Worm (Caenorhabditis elegans) whole organism, early embryonic: ENCODE measurements around the gene Y34B4A.4.
A peak's percentile ranks its signal among the peaks of the same experiment; 100 is the strongest.

Source experiments
- B0310.2 ChIP-seq: sonication (generic microtip); optimal IDR thresholded peaks from 2 replicates; lab custom pipeline; 2016; ENCODE audit warnings: mild to moderate bottlenecking, missing genetic modification characterization, missing compliant biosample characterization
- F13C5.2 ChIP-seq: sonication (generic microtip); optimal IDR thresholded peaks from 2 replicates; lab custom pipeline; 2017; ENCODE audit warnings: mild to moderate bottlenecking, missing genetic modification characterization, inconsistent platforms, missing compliant biosample characterization
- aly-1 ChIP-seq: sonication (generic microtip); optimal IDR thresholded peaks from 2 replicates; lab custom pipeline; 2016; ENCODE audit warnings: missing genetic modification characterization, missing compliant biosample characterization
- ama-1 ChIP-seq: fragments of 150-350 bp; optimal IDR thresholded peaks from 2 replicates; lab custom pipeline; 2014
- ceh-13 ChIP-seq: fragments of 200-800 bp; sonication (Bioruptor generic); optimal IDR thresholded peaks from 2 replicates; lab custom pipeline; 2018; ENCODE audit warnings: mild to moderate bottlenecking, missing genetic modification characterization, missing compliant biosample characterization
- ceh-36 ChIP-seq: sonication (generic microtip); optimal IDR thresholded peaks from 2 replicates; lab custom pipeline; 2016; ENCODE audit warnings: missing genetic modification characterization, inconsistent platforms, missing compliant biosample characterization
- ets-7 ChIP-seq: sonication (generic microtip); optimal IDR thresholded peaks from 2 replicates; lab custom pipeline; 2016; ENCODE audit warnings: missing genotype, missing genetic modification characterization, missing compliant biosample characterization
- flt-1 ChIP-seq: fragments of 200-800 bp; sonication (Bioruptor generic); IDR thresholded peaks from 2 replicates; pipeline ENCODE4 v1.3.6; 2022; ENCODE audit warnings: missing genetic modification characterization, missing compliant biosample characterization
- hmbx-1 ChIP-seq: sonication (generic microtip); optimal IDR thresholded peaks from 2 replicates; lab custom pipeline; 2016; ENCODE audit warnings: mild to moderate bottlenecking, missing genetic modification characterization, missing compliant biosample characterization
- hmg-4 ChIP-seq: fragments of 200-800 bp; sonication (Bioruptor generic); optimal IDR thresholded peaks from 2 replicates; lab custom pipeline; 2018; ENCODE audit warnings: mild to moderate bottlenecking, missing genetic modification characterization, missing compliant biosample characterization
- hnd-1 ChIP-seq: sonication (generic microtip); optimal IDR thresholded peaks from 2 replicates; lab custom pipeline; 2016; ENCODE audit warnings: missing genetic modification characterization, missing compliant biosample characterization
- pes-1 ChIP-seq: fragments of 200-800 bp; sonication (Bioruptor generic); IDR thresholded peaks from 2 replicates; pipeline ENCODE4 v1.3.6; 2022; ENCODE audit warnings: missing genetic modification reagents, missing genetic modification characterization, missing compliant biosample characterization
- scrt-1 ChIP-seq: fragments of 200-800 bp; sonication (Bioruptor generic); IDR thresholded peaks from 2 replicates; pipeline ENCODE4 v1.3.6; 2022; ENCODE audit warnings: missing genetic modification characterization, missing compliant biosample characterization
- sea-1 ChIP-seq: fragments of 200-800 bp; sonication (Bioruptor generic); conservative IDR thresholded peaks from 2 replicates; pipeline ENCODE4 v1.3.6; 2022; ENCODE audit warnings: missing genetic modification characterization, missing compliant biosample characterization
- tbx-11 ChIP-seq: fragments of 200-800 bp; sonication (Bioruptor generic); IDR thresholded peaks from 2 replicates; pipeline ENCODE4 v1.3.6; 2022; ENCODE audit warnings: missing genetic modification characterization, missing compliant biosample characterization
- tbx-37 ChIP-seq: fragments of 200-800 bp; sonication (Bioruptor generic); conservative IDR thresholded peaks from 2 replicates; pipeline ENCODE4 v1.3.6; 2022; ENCODE audit warnings: missing genetic modification reagents, missing genetic modification characterization, missing compliant biosample characterization
- tra-4 ChIP-seq: sonication (generic microtip); optimal IDR thresholded peaks from 2 replicates; lab custom pipeline; 2017; ENCODE audit warnings: missing genetic modification characterization, missing compliant biosample characterization

Y34B4A.4 gene

DNA sequence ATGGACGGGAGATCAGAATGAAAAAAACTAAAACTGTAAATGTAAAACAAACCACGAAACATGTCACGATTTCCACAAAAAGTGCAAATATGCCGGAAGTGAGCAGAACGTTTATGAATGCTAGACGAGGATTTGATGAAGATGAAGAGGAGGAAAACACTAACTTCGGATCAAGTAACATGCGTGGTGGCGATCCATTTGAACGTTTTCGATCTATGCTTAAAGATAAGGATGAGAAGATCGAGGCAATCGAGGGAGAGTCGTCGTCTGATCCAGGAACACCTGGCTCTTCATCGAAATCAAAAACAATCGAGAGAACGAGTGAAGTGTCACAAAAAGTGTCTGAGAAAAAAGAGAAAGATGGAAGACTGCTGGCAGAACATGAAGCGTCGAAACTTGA is 1.2 kb downstream of the Y34B4A.4 start:
- no peak for TF ChIP-seq pes-1
- no peak for TF ChIP-seq B0310.2 (tag; lab: Kevin White, UChicago)
- TF ChIP-seq ama-1, result no peak
- TF ChIP-seq flt-1 (GFP tag; lab: Robert Waterston, UW), result no peak
- TF ChIP-seq F13C5.2 (tag; lab: Kevin White, UChicago), result no peak
- no peak for TF ChIP-seq hmbx-1 (tag; lab: Kevin White, UChicago)
- TF ChIP-seq tbx-37 (GFP tag; lab: Robert Waterston, UW), result no peak
- no peak for TF ChIP-seq tra-4 (tag; lab: Kevin White, UChicago)

DNA sequence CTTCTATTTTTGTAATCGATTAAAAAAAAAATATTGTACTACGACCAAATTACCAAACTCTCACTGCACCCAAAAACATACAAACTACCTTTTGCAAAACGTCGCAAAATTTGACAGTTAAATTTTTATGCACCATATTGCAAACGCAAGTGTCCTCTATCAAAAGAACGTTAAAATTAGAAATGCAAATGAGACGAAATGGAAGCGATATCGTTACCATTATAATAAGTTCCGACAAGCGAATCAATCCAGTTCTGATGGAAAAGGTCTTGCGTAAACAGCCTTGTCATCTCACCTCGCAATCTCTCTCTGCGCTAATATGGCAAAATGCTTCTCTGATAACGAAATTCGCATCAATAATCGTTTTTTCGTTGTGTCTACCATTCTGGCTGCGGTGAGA is 3.9 kb downstream of the Y34B4A.4 start:
- TF ChIP-seq ets-7 (tag; lab: Kevin White, UChicago) (no peak), ama-1 (no peak), scrt-1 (GFP tag; lab: Robert Waterston, UW) (no peak), aly-1 (tag; lab: Kevin White, UChicago) (no peak), hmbx-1 (tag; lab: Kevin White, UChicago) (no peak), tra-4 (tag; lab: Kevin White, UChicago) (no peak), hnd-1 (tag; lab: Kevin White, UChicago) (no peak), ceh-13 (GFP tag; lab: Kevin White, UChicago) (no peak), B0310.2 (tag; lab: Kevin White, UChicago) (no peak), F13C5.2 (tag; lab: Kevin White, UChicago) (no peak)

DNA sequence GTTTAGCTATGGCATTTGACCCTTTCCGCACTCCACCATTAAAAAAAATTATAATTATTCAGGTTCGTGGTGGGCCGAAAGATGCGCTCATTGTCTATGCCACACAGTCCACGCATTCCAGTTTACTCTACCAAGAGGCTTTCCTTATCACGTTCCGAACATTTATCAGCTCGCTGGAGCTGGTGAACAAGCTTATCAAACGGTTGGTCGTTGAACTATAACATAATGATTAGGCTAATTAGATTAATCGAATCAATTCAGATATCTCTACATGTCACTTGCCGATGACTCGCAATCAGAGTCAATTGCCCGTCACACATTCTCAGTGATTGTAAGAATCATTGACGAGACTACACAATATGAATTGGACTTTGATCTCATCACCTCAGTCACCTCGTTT is 5.2 kb downstream of the Y34B4A.4 start:
- TF ChIP-seq pes-1, result no peak
- no peak for TF ChIP-seq sea-1 (GFP tag; lab: Robert Waterston, UW)
- no peak for TF ChIP-seq ceh-36 (tag; lab: Kevin White, UChicago)
- no peak for TF ChIP-seq F13C5.2 (tag; lab: Kevin White, UChicago)
- no peak for TF ChIP-seq ama-1
- no peak for TF ChIP-seq hmbx-1 (tag; lab: Kevin White, UChicago)
- TF ChIP-seq aly-1 (tag; lab: Kevin White, UChicago), result no peak
- no peak for TF ChIP-seq tbx-37 (GFP tag; lab: Robert Waterston, UW)
- TF ChIP-seq scrt-1 (GFP tag; lab: Robert Waterston, UW), result no peak
- TF ChIP-seq hmg-4 (GFP tag; lab: Kevin White, UChicago), result no peak
- no peak for TF ChIP-seq ets-7 (tag; lab: Kevin White, UChicago)
- no peak for TF ChIP-seq B0310.2 (tag; lab: Kevin White, UChicago)
- TF ChIP-seq tra-4 (tag; lab: Kevin White, UChicago), result no peak
- no peak for TF ChIP-seq hnd-1 (tag; lab: Kevin White, UChicago)
- TF ChIP-seq ceh-13 (GFP tag; lab: Kevin White, UChicago), result no peak
- no peak for TF ChIP-seq flt-1 (GFP tag; lab: Robert Waterston, UW)

DNA sequence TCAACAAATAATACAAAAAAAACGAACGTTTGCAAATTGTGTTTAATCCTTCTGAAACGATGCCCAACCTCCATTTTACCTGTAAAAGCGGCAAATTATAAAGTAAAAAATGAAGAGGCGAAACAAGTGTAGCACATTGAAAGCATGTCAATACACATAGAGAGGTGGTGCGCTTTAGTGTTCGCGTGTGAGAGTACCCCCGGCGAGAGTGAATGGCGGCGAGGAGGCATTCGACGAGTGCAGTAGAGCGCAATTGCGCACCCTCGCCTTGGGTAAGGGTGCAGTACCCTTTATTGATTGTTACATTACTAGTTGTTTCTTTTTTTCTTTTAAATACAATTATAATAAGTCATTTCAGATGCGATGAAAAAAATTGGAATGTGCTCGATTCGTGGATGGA is 11.1 kb downstream of the Y34B4A.4 start, which contains the start of gene hst-6:
hst-6 (plus strand) TSS at position 353 of the 400 bp plus-strand sequence.
- no peak for TF ChIP-seq B0310.2 (tag; lab: Kevin White, UChicago)
- peak; percentile 41; the same call in 1 of the 2 replicates for TF ChIP-seq flt-1 (GFP tag; lab: Robert Waterston, UW)
- TF ChIP-seq pes-1, result no peak
- TF ChIP-seq aly-1 (tag; lab: Kevin White, UChicago), result no peak
- TF ChIP-seq ama-1, result no peak
- TF ChIP-seq F13C5.2 (tag; lab: Kevin White, UChicago), result peak; percentile 85
- no peak for TF ChIP-seq tra-4 (tag; lab: Kevin White, UChicago)
- TF ChIP-seq sea-1 (GFP tag; lab: Robert Waterston, UW), result 0 out of 2 replicates have a peak, but pooled peaks have one; percentile 50
- TF ChIP-seq hmg-4 (GFP tag; lab: Kevin White, UChicago), result peak; percentile 75
- no peak for TF ChIP-seq scrt-1 (GFP tag; lab: Robert Waterston, UW)
- TF ChIP-seq tbx-37 (GFP tag; lab: Robert Waterston, UW), result 0 out of 2 replicates have a peak, but pooled peaks have one; percentile 39
- TF ChIP-seq hmbx-1 (tag; lab: Kevin White, UChicago), result no peak
- TF ChIP-seq ceh-36 (tag; lab: Kevin White, UChicago), result no peak
- no peak for TF ChIP-seq hnd-1 (tag; lab: Kevin White, UChicago)
- no peak for TF ChIP-seq ets-7 (tag; lab: Kevin White, UChicago)
- TF ChIP-seq tbx-11, result no peak
- no peak for TF ChIP-seq ceh-13 (GFP tag; lab: Kevin White, UChicago)

DNA sequence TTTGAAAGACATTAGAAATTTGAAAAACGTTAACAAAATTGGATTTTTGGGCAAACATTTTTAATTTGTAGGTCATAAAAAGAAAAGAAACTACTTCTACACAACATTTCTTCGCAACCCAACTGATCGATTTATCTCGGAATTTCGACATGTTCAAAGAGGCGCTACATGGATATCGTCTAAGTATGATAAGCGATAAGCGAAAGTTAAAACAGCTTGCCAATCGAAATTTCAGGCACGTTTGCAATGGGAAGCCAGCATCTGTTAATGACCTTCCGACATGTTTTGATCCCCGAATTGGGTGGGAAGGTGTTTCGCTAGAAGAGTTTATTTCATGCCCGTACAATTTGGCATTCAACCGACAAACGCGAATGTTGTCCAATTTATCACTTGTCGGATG is 12.6 kb downstream of the Y34B4A.4 start:
- no peak for TF ChIP-seq sea-1 (GFP tag; lab: Robert Waterston, UW)
- TF ChIP-seq hmbx-1 (tag; lab: Kevin White, UChicago), result no peak
- no peak for TF ChIP-seq hnd-1 (tag; lab: Kevin White, UChicago)
- TF ChIP-seq ceh-36 (tag; lab: Kevin White, UChicago), result no peak
- no peak for TF ChIP-seq ets-7 (tag; lab: Kevin White, UChicago)
- no peak for TF ChIP-seq scrt-1 (GFP tag; lab: Robert Waterston, UW)
- no peak for TF ChIP-seq pes-1
- no peak for TF ChIP-seq tbx-11
- TF ChIP-seq ama-1, result no peak
- TF ChIP-seq flt-1 (GFP tag; lab: Robert Waterston, UW), result no peak

DNA sequence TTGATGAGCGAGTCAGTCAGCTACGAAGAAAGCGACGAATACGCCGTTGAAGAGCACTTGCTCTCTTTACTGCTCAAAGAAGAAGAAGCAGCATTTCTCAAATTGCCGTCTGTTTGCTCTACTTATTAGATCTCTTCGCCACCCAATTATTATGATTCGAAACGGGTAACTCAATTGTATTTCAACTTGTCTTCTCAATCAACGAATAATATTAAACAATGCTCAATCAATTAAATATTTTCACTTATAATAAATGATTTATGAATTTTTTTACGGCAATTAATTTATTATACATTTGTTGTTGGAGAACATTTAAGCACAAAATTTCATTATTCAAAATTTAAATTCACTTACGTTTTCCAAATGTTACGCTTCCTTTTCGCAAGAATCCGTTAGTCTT is 14.1 kb downstream of the Y34B4A.4 start:
- TF ChIP-seq pes-1 (no peak), tbx-37 (GFP tag; lab: Robert Waterston, UW) (no peak), aly-1 (tag; lab: Kevin White, UChicago) (no peak), ets-7 (tag; lab: Kevin White, UChicago) (no peak), sea-1 (GFP tag; lab: Robert Waterston, UW) (no peak), ceh-36 (tag; lab: Kevin White, UChicago) (no peak), hmbx-1 (tag; lab: Kevin White, UChicago) (no peak), ama-1 (no peak), tbx-11 (no peak), scrt-1 (GFP tag; lab: Robert Waterston, UW) (no peak), ceh-13 (GFP tag; lab: Kevin White, UChicago) (no peak), flt-1 (GFP tag; lab: Robert Waterston, UW) (no peak), hnd-1 (tag; lab: Kevin White, UChicago) (no peak), hmg-4 (GFP tag; lab: Kevin White, UChicago) (no peak), tra-4 (tag; lab: Kevin White, UChicago) (no peak), B0310.2 (tag; lab: Kevin White, UChicago) (no peak), F13C5.2 (tag; lab: Kevin White, UChicago) (no peak)
